Worm (Caenorhabditis elegans) whole organism, young adult: ENCODE results near the gene irld-24.

Source experiments
- F37B4.10 ChIP-seq: fragments of 200-800 bp; sonication (Bioruptor generic); IDR thresholded peaks from 2 replicates; pipeline ENCODE4 v1.3.6; 2022; ENCODE audit warnings: missing genetic modification characterization, missing compliant biosample characterization
- Y53G8AR.9 ChIP-seq: fragments of 200-800 bp; sonication (Bioruptor generic); conservative IDR thresholded peaks from 2 replicates; pipeline ENCODE4 v1.3.6; 2022; ENCODE audit warnings: missing genetic modification reagents, missing genetic modification characterization, missing compliant biosample characterization
- ama-1 ChIP-seq, 3 experiments: fragments of 150-350 bp in 1 of 3; sonication (generic microtip) in 2 of 3; optimal IDR thresholded peaks; 2 replicates each; lab custom pipeline; 2014 to 2018; ENCODE audit warnings: missing biosample characterization in 2 of 3, missing genetic modification characterization in 2 of 3, missing genetic modification reagents in 2 of 3
- aptf-2 ChIP-seq: fragments of 200-800 bp; sonication (Bioruptor generic); conservative IDR thresholded peaks from 2 replicates; pipeline ENCODE4 v1.3.6; 2022; ENCODE audit warnings: missing genetic modification reagents, missing genetic modification characterization, missing compliant biosample characterization
- cebp-1 ChIP-seq, 2 experiments: fragments of 200-800 bp in 1 of 2; sonication (Bioruptor generic) in 1 of 2; sonication (generic microtip) in 1 of 2; IDR thresholded peaks in 1 of 2; optimal IDR thresholded peaks in 1 of 2; 2 replicates each; pipeline versions ENCODE4 v1.3.6 to Lab custom; 2017 to 2022; ENCODE audit warnings: missing compliant biosample characterization in 2 of 2, missing genetic modification characterization in 2 of 2, mild to moderate bottlenecking in 1 of 2, missing genetic modification reagents in 1 of 2, moderate library complexity in 1 of 2
- ceh-58 ChIP-seq: fragments of 200-800 bp; sonication (Bioruptor generic); IDR thresholded peaks from 2 replicates; pipeline ENCODE4 v1.3.6; 2022; ENCODE audit warnings: missing genetic modification characterization, missing compliant biosample characterization
- dpl-1 ChIP-seq: fragments of 150-350 bp; optimal IDR thresholded peaks from 2 replicates; lab custom pipeline; 2014; ENCODE audit warnings: missing biosample characterization, missing genetic modification reagents, missing genetic modification characterization
- lin-40 ChIP-seq: sonication (generic microtip); optimal IDR thresholded peaks from 2 replicates; lab custom pipeline; 2016; ENCODE audit warnings: missing genetic modification characterization, mild to moderate bottlenecking, missing compliant biosample characterization, missing genotype, missing genetic modification reagents
- zim-3 ChIP-seq: sonication (generic microtip); optimal IDR thresholded peaks from 2 replicates; lab custom pipeline; 2017; ENCODE audit warnings: mild to moderate bottlenecking, missing genetic modification characterization, moderate library complexity, missing compliant biosample characterization
- ztf-18 ChIP-seq: sonication (generic microtip); optimal IDR thresholded peaks from 2 replicates; lab custom pipeline; 2016; ENCODE audit warnings: missing genotype, mild to moderate bottlenecking, missing genetic modification characterization, missing compliant biosample characterization

- TF ChIP-seq zim-3 (tag; lab: Kevin White, UChicago) (no peak), cebp-1 (GFP tag; IDR thresholded peaks at IDR 0.05; lab: Robert Waterston, UW) (no peak), cebp-1 (tag; optimal IDR thresholded peaks at IDR 0.05; lab: Kevin White, UChicago) (no peak), aptf-2 (GFP tag; lab: Robert Waterston, UW) (no peak), dpl-1 (no peak), lin-40 (tag; lab: Kevin White, UChicago) (no peak), F37B4.10 (GFP tag; lab: Robert Waterston, UW) (no peak), ama-1 (optimal IDR thresholded peaks at IDR 0.05; lab: Kevin White, UChicago) (no peak), ama-1 (GFP tag; optimal IDR thresholded peaks at IDR 0.05; lab: Kevin White, UChicago) (no peak), Y53G8AR.9 (GFP tag; lab: Robert Waterston, UW) (no peak), ceh-58 (GFP tag; lab: Robert Waterston, UW) (no peak), ztf-18 (no peak)
These were observed 16.3 kb downstream of the irld-24 start for ce11 chrX:14002739-14003138.
